Worm (Caenorhabditis elegans) whole organism, L4 larva: ENCODE measurements around the gene R11D1.13.

Experiments used
- lin-13 ChIP-seq: fragments of 150-350 bp; optimal IDR thresholded peaks from 2 replicates; lab custom pipeline; 2014; ENCODE audit warnings: missing biosample characterization, missing genetic modification reagents, missing genetic modification characterization
- nhr-28 ChIP-seq: fragments of 150-350 bp; optimal IDR thresholded peaks from 2 replicates; lab custom pipeline; 2014; ENCODE audit warnings: missing biosample characterization, missing genetic modification characterization

DNA sequence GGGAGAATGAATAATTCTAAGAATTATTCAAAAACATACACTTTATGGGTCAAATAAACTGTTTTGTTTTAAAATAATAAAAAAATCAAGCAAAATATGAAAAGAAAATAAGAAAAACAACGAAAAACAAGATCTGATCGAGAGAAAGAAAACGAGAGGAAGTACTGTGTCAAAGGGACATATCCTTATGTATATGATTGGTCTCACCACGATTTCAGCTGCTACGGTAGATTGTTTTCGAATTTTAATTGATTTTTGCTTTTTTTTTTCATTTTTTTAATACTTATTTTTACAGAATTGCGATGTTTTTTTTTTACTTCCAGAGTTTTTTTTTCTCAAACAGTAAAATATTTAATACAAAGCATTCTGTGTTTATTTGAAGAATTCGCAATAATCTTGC lies 30.2 kb upstream of the R11D1.13 start:
- TF ChIP-seq nhr-28 (tag; lab: Kevin White, UChicago) (no peak), lin-13 (GFP tag; lab: Kevin White, UChicago) (no peak)
